Fruit fly (Drosophila melanogaster) whole organism, embryonic: ENCODE measurements around the gene UQCR-Q.
A peak's percentile ranks its signal among the peaks of the same experiment; 100 is the strongest.

Experiments
- Abd-B ChIP-seq: fragments of 200-800 bp; sonication (Bioruptor generic); optimal IDR thresholded peaks from 2 replicates; lab custom pipeline; 2018; ENCODE audit warnings: missing biosample characterization, mild to moderate bottlenecking, missing genetic modification characterization, moderate library complexity
- Antp ChIP-seq: fragments of 200-800 bp; sonication (Bioruptor generic); optimal IDR thresholded peaks from 3 replicates; lab custom pipeline; 2016; ENCODE audit warnings: missing biosample characterization, missing genetic modification characterization
- CG10274 ChIP-seq: fragments of 200-800 bp; sonication (Bioruptor generic); optimal IDR thresholded peaks from 3 replicates; lab custom pipeline; 2017; ENCODE audit warnings: missing biosample characterization, mild to moderate bottlenecking, missing genetic modification characterization
- CG10654 ChIP-seq: fragments of 200-800 bp; sonication (Bioruptor generic); optimal IDR thresholded peaks from 2 replicates; lab custom pipeline; 2016; ENCODE audit warnings: missing biosample characterization, missing genetic modification characterization
- CG11560 ChIP-seq: fragments of 200-800 bp; sonication (Bioruptor generic); IDR thresholded peaks from 3 replicates; pipeline ENCODE4 v1.3.6; 2022; ENCODE audit warnings: missing biosample characterization, missing genetic modification characterization
- CG11695 ChIP-seq: fragments of 200-800 bp; sonication (Bioruptor generic); IDR thresholded peaks from 3 replicates; pipeline ENCODE4 v1.3.6; 2022; ENCODE audit warnings: missing biosample characterization, missing genetic modification characterization
- CG12219 ChIP-seq: fragments of 200-800 bp; sonication (Bioruptor generic); optimal IDR thresholded peaks from 3 replicates; lab custom pipeline; 2018; ENCODE audit warnings: missing biosample characterization, mild to moderate bottlenecking, missing genetic modification characterization
- CG13296 ChIP-seq: fragments of 200-800 bp; sonication (Bioruptor generic); optimal IDR thresholded peaks from 3 replicates; lab custom pipeline; 2018; ENCODE audit warnings: missing biosample characterization, mild to moderate bottlenecking, missing genetic modification characterization
- CG16815 ChIP-seq: fragments of 200-800 bp; sonication (Bioruptor generic); optimal IDR thresholded peaks from 3 replicates; lab custom pipeline; 2017; ENCODE audit warnings: missing biosample characterization, mild to moderate bottlenecking, missing genetic modification characterization
- CG18262 ChIP-seq: fragments of 200-800 bp; optimal IDR thresholded peaks from 3 replicates; lab custom pipeline; 2019; ENCODE audit warnings: missing biosample characterization, mild to moderate bottlenecking, missing genetic modification characterization, moderate library complexity
- CG18599 ChIP-seq: fragments of 200-800 bp; sonication (Bioruptor generic); optimal IDR thresholded peaks from 3 replicates; lab custom pipeline; 2017; ENCODE audit warnings: missing biosample characterization, missing genetic modification characterization, mild to moderate bottlenecking, moderate library complexity, missing genetic modification reagents
- CG18619 ChIP-seq: fragments of 200-800 bp; sonication (Bioruptor generic); optimal IDR thresholded peaks from 3 replicates; lab custom pipeline; 2017; ENCODE audit warnings: missing biosample characterization, mild to moderate bottlenecking, missing genetic modification characterization
- CG30020 ChIP-seq: fragments of 200-800 bp; optimal IDR thresholded peaks from 2 replicates; lab custom pipeline; 2019; ENCODE audit warnings: missing biosample characterization, mild to moderate bottlenecking, missing genetic modification characterization, moderate library complexity
- CG31365 ChIP-seq: fragments of 200-800 bp; sonication (Bioruptor generic); optimal IDR thresholded peaks from 2 replicates; lab custom pipeline; 2018; ENCODE audit warnings: missing biosample characterization, mild to moderate bottlenecking, missing genetic modification characterization
- CG32532 ChIP-seq: fragments of 200-800 bp; sonication (Bioruptor generic); IDR thresholded peaks from 2 replicates; pipeline ENCODE4 v1.3.6; 2022; ENCODE audit warnings: missing biosample characterization, missing genetic modification characterization
- CG34224 ChIP-seq: fragments of 200-800 bp; sonication (Bioruptor generic); IDR thresholded peaks from 3 replicates; pipeline ENCODE4 v1.3.6; 2022; ENCODE audit warnings: missing biosample characterization, missing genetic modification characterization; ENCODE audit not compliant: partially characterized antibody
- CG4328 ChIP-seq: fragments of 200-800 bp; sonication (Bioruptor generic); optimal IDR thresholded peaks from 3 replicates; lab custom pipeline; 2017; ENCODE audit warnings: missing biosample characterization, missing genetic modification reagents, missing genetic modification characterization
- CG5180 ChIP-seq: fragments of 200-800 bp; sonication (Bioruptor generic); optimal IDR thresholded peaks from 3 replicates; lab custom pipeline; 2017; ENCODE audit warnings: missing biosample characterization, missing genetic modification characterization, mild to moderate bottlenecking, moderate library complexity, missing genetic modification reagents
- CG6689 ChIP-seq: fragments of 200-800 bp; sonication (Bioruptor generic); IDR thresholded peaks from 2 replicates; pipeline ENCODE4 v1.3.6; 2022; ENCODE audit warnings: missing biosample characterization, missing genetic modification characterization
- CG6854 ChIP-seq: fragments of 200-800 bp; sonication (Bioruptor generic); optimal IDR thresholded peaks from 3 replicates; lab custom pipeline; 2017; ENCODE audit warnings: missing biosample characterization, mild to moderate bottlenecking, missing genetic modification characterization
- CG7372 ChIP-seq: fragments of 200-800 bp; sonication (Bioruptor generic); IDR thresholded peaks from 2 replicates; pipeline ENCODE4 v1.3.6; 2022; ENCODE audit warnings: missing biosample characterization, missing genetic modification characterization
- CG7786 ChIP-seq: fragments of 200-800 bp; sonication (Bioruptor generic); optimal IDR thresholded peaks from 2 replicates; lab custom pipeline; 2016; ENCODE audit warnings: missing biosample characterization, missing genetic modification characterization
- CG7928 ChIP-seq: fragments of 200-800 bp; sonication (Bioruptor generic); optimal IDR thresholded peaks from 2 replicates; lab custom pipeline; 2017; ENCODE audit warnings: missing biosample characterization, mild to moderate bottlenecking, missing genetic modification characterization
- CG9727 ChIP-seq: fragments of 200-800 bp; sonication (Bioruptor generic); optimal IDR thresholded peaks from 3 replicates; lab custom pipeline; 2017; ENCODE audit warnings: missing biosample characterization, mild to moderate bottlenecking, missing genetic modification characterization
- CG9817 ChIP-seq: fragments of 200-800 bp; sonication (Bioruptor generic); optimal IDR thresholded peaks from 2 replicates; lab custom pipeline; 2018; ENCODE audit warnings: missing biosample characterization, mild to moderate bottlenecking, missing genetic modification characterization, moderate library complexity
- CkIIα-i1 ChIP-seq: fragments of 200-800 bp; sonication (Bioruptor generic); IDR thresholded peaks from 2 replicates; pipeline ENCODE4 v1.3.6; 2022; ENCODE audit warnings: missing biosample characterization, missing genetic modification characterization
- Dad ChIP-seq: fragments of 200-800 bp; sonication (Bioruptor generic); optimal IDR thresholded peaks from 3 replicates; lab custom pipeline; 2016; ENCODE audit warnings: missing biosample characterization, missing genetic modification characterization
- HLH3B ChIP-seq: fragments of 200-800 bp; sonication (Bioruptor generic); IDR thresholded peaks from 2 replicates; pipeline ENCODE4 v1.3.6; 2022; ENCODE audit warnings: missing biosample characterization, missing genetic modification characterization
- Mes4 ChIP-seq: fragments of 200-800 bp; sonication (Bioruptor generic); optimal IDR thresholded peaks from 2 replicates; lab custom pipeline; 2016; ENCODE audit warnings: missing biosample characterization, missing genetic modification characterization
- Sox100B ChIP-seq: fragments of 200-800 bp; sonication (Bioruptor generic); optimal IDR thresholded peaks from 3 replicates; lab custom pipeline; 2018; ENCODE audit warnings: missing biosample characterization, mild to moderate bottlenecking, missing genetic modification characterization
- Spps ChIP-seq: fragments of 200-800 bp; sonication (Bioruptor generic); optimal IDR thresholded peaks from 2 replicates; lab custom pipeline; 2018; ENCODE audit warnings: missing biosample characterization, mild to moderate bottlenecking, missing genetic modification characterization
- Ssrp ChIP-seq: fragments of 200-800 bp; sonication (Bioruptor generic); optimal IDR thresholded peaks from 2 replicates; lab custom pipeline; 2018; ENCODE audit warnings: missing biosample characterization, mild to moderate bottlenecking, missing genetic modification characterization, moderate library complexity
- bbx ChIP-seq: fragments of 200-800 bp; sonication (Bioruptor generic); IDR thresholded peaks from 2 replicates; pipeline ENCODE4 v1.3.6; 2022; ENCODE audit warnings: missing biosample characterization, missing genetic modification characterization; ENCODE audit not compliant: partially characterized antibody
- chm ChIP-seq: fragments of 200-800 bp; sonication (Bioruptor generic); IDR thresholded peaks from 2 replicates; pipeline ENCODE4 v1.3.6; 2022; ENCODE audit warnings: missing biosample characterization, missing genetic modification characterization
- chn ChIP-seq: fragments of 200-800 bp; sonication (Bioruptor generic); optimal IDR thresholded peaks from 2 replicates; lab custom pipeline; 2016; ENCODE audit warnings: missing biosample characterization, missing genetic modification characterization
- cwo ChIP-seq: fragments of 200-800 bp; sonication (Bioruptor generic); optimal IDR thresholded peaks from 3 replicates; lab custom pipeline; 2017; ENCODE audit warnings: missing biosample characterization, missing genetic modification characterization, mild to moderate bottlenecking, moderate library complexity, missing genetic modification reagents
- dimm ChIP-seq: fragments of 200-800 bp; sonication (Bioruptor generic); IDR thresholded peaks from 2 replicates; pipeline ENCODE4 v1.3.6; 2022; ENCODE audit warnings: missing biosample characterization, missing genetic modification characterization
- eve ChIP-seq, 2 experiments: fragments of >200 bp; optimal IDR thresholded peaks; 2 replicates each; lab custom pipeline; 2017; ENCODE audit warnings: missing biosample characterization in 2 of 2, missing genetic modification characterization in 2 of 2
- fu2 ChIP-seq: fragments of 200-800 bp; sonication (Bioruptor generic); optimal IDR thresholded peaks from 2 replicates; lab custom pipeline; 2016; ENCODE audit warnings: missing biosample characterization, missing genetic modification characterization
- gce ChIP-seq: fragments of 200-800 bp; sonication (Bioruptor generic); IDR thresholded peaks from 3 replicates; pipeline ENCODE4 v1.3.6; 2022; ENCODE audit warnings: missing biosample characterization, missing genetic modification characterization
- her ChIP-seq: fragments of 200-800 bp; sonication (Bioruptor generic); optimal IDR thresholded peaks from 2 replicates; lab custom pipeline; 2016; ENCODE audit warnings: missing biosample characterization, missing genetic modification characterization
- insv ChIP-seq, 2 experiments: fragments of 200-800 bp; sonication (Bioruptor generic); optimal IDR thresholded peaks; 3 replicates each; lab custom pipeline; 2016 to 2018; ENCODE audit warnings: missing biosample characterization in 2 of 2, missing genetic modification characterization in 2 of 2
- inv ChIP-seq: fragments of 200-800 bp; sonication (Bioruptor generic); IDR thresholded peaks from 2 replicates; pipeline ENCODE4 v1.3.6; 2022; ENCODE audit warnings: missing biosample characterization, missing genetic modification characterization; ENCODE audit not compliant: partially characterized antibody
- kah ChIP-seq: fragments of 200-800 bp; sonication (Bioruptor generic); optimal IDR thresholded peaks from 2 replicates; lab custom pipeline; 2018; ENCODE audit warnings: missing biosample characterization, mild to moderate bottlenecking, missing genetic modification characterization
- ken ChIP-seq: fragments of 200-800 bp; sonication (Bioruptor generic); IDR thresholded peaks from 3 replicates; pipeline ENCODE4 v1.3.6; 2022; ENCODE audit warnings: missing biosample characterization, missing genetic modification characterization
- odd ChIP-seq: fragments of 200-800 bp; sonication (Bioruptor generic); optimal IDR thresholded peaks from 2 replicates; lab custom pipeline; 2017; ENCODE audit warnings: missing biosample characterization, mild to moderate bottlenecking, missing genetic modification characterization
- pros ChIP-seq: fragments of 200-800 bp; sonication (Bioruptor generic); optimal IDR thresholded peaks from 3 replicates; lab custom pipeline; 2019; ENCODE audit warnings: missing biosample characterization, mild to moderate bottlenecking, missing genetic modification characterization, moderate library complexity
- shn ChIP-seq: fragments of 200-800 bp; sonication (Bioruptor generic); optimal IDR thresholded peaks from 3 replicates; lab custom pipeline; 2016; ENCODE audit warnings: missing biosample characterization, missing genetic modification characterization
- sob ChIP-seq: fragments of 200-800 bp; sonication (Bioruptor generic); IDR thresholded peaks from 2 replicates; pipeline ENCODE4 v1.3.6; 2022; ENCODE audit warnings: missing biosample characterization, missing genetic modification characterization
- unpg ChIP-seq: fragments of 200-800 bp; sonication (Bioruptor generic); optimal IDR thresholded peaks from 3 replicates; lab custom pipeline; 2018; ENCODE audit warnings: missing biosample characterization, mild to moderate bottlenecking, missing genetic modification characterization, moderate library complexity

Gene UQCR-Q

dm6 chr3L:17485280-17485792 is 10.8 kb downstream of the UQCR-Q start (continued):
- TF ChIP-seq dimm (GFP tag; lab: Robert Waterston, UW) (no peak), kah (GFP tag; lab: Kevin White, UChicago) (peak; percentile 78), CG11695 (GFP tag; lab: Robert Waterston, UW) (0 out of 3 replicates have a peak, but pooled peaks have one; percentile 49), CG18599 (peak; percentile 72), CG13296 (GFP tag; lab: Kevin White, UChicago) (peak; percentile 34), ken (GFP tag; lab: Robert Waterston, UW) (0 out of 3 replicates have a peak, but pooled peaks have one; percentile 42), Dad (no peak), fu2 (GFP tag; lab: Kevin White, UChicago) (no peak), insv (GFP tag; optimal IDR thresholded peaks at IDR 0.05; lab: Kevin White, UChicago) (peak in 1 of 2 experiments; percentile 32), CG9817 (tag; lab: Kevin White, UChicago) (peak; percentile 41), inv (GFP tag; lab: Robert Waterston, UW) (no peak), CG4328 (GFP tag; lab: Kevin White, UChicago) (peak; percentile 76), CG18619 (GFP tag; lab: Kevin White, UChicago) (peak; percentile 65), Mes4 (peak; percentile 71), Ssrp (tag; lab: Kevin White, UChicago) (peak; percentile 42), Sox100B (GFP tag; lab: Kevin White, UChicago) (peak; percentile 86), CG11560 (tag; lab: Robert Waterston, UW) (no peak), gce (GFP tag; lab: Robert Waterston, UW) (peak; percentile 82; the same call in 2 of the 3 replicates), her (GFP tag; lab: Kevin White, UChicago) (peak; percentile 61), CG18262 (tag; lab: Kevin White, UChicago) (peak; percentile 79), HLH3B (peak; percentile 61; the same call in 1 of the 2 replicates), sob (GFP tag; lab: Robert Waterston, UW) (no peak), CG16815 (GFP tag; lab: Kevin White, UChicago) (no peak), chn (GFP tag; lab: Kevin White, UChicago) (peak; percentile 10), Antp (GFP tag; lab: Kevin White, UChicago) (peak; percentile 48), CG32532 (GFP tag; lab: Robert Waterston, UW) (no peak), bbx (GFP tag; lab: Robert Waterston, UW) (no peak), CG31365 (tag; lab: Kevin White, UChicago) (peak; percentile 80), CG9727 (GFP tag; lab: Kevin White, UChicago) (peak; percentile 80), CG30020 (tag; lab: Kevin White, UChicago) (peak; percentile 29), CG6689 (GFP tag; lab: Robert Waterston, UW) (no peak), CG7786 (no peak), pros (GFP tag; lab: Kevin White, UChicago) (peak; percentile 12), CG10654 (GFP tag; lab: Kevin White, UChicago) (peak; percentile 63), Spps (tag; lab: Kevin White, UChicago) (peak; percentile 84), shn (peak; percentile 38), Abd-B (no peak), unpg (GFP tag; lab: Kevin White, UChicago) (peak; percentile 85), cwo (GFP tag; lab: Kevin White, UChicago) (no peak), CG5180 (GFP tag; lab: Kevin White, UChicago) (peak; percentile 80), CG7372 (GFP tag; lab: Robert Waterston, UW) (no peak), CG12219 (GFP tag; lab: Kevin White, UChicago) (peak; percentile 84), CkIIα-i1 (no peak), CG10274 (peak; percentile 57), chm (GFP tag; lab: Robert Waterston, UW) (peak; percentile 88; the same call in 1 of the 2 replicates), odd (peak; percentile 88), CG34224 (GFP tag; lab: Robert Waterston, UW) (no peak), eve (GFP tag; optimal IDR thresholded peaks at IDR 0.05; lab: Kevin White, UChicago) (peak in 1 of 2 experiments; percentile 70), CG6854 (GFP tag; lab: Kevin White, UChicago) (peak; percentile 45), CG7928 (GFP tag; lab: Kevin White, UChicago) (no peak)
